Worm (Caenorhabditis elegans): ENCODE data around the gene nhr-10.

The nhr-10 gene

DNA sequence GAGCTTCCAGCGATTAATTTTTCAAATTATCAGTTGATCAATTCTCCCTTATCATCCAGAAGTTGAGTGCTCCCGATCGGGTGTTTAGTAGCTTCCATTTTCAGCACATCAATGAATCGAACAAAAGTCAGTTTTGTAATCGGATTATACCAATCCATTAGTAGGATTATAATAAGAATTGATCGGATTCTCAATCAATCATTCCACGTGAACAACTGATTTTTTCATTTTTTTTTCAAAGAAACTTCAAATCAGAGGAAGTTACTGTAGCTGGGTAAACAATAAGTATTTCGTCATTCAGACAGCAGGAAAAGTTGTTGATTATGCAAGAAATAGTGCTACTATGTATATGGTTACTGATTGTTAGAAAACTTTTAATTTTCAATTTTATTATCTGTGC is 8.4 kb downstream of the nhr-10 start:
- no peak for TF ChIP-seq ces-1 (GFP tag; optimal IDR thresholded peaks at IDR 0.05)
- TF ChIP-seq drap-1 (GFP tag; optimal IDR thresholded peaks at IDR 0.05): no peak
- no peak for TF ChIP-seq M03D4.4 (tag; optimal IDR thresholded peaks at IDR 0.05)
- no peak for TF ChIP-seq ceh-83 (GFP tag; optimal IDR thresholded peaks at IDR 0.05)
- TF ChIP-seq ztf-11 (tag; optimal IDR thresholded peaks at IDR 0.05): no peak
- no peak for TF ChIP-seq bed-3 (GFP tag; optimal IDR thresholded peaks at IDR 0.05)
- no peak for TF ChIP-seq nhr-237 (tag; optimal IDR thresholded peaks at IDR 0.05)
- no peak for TF ChIP-seq mls-2 (tag; optimal IDR thresholded peaks at IDR 0.05)
- TF ChIP-seq nhr-28 (tag; optimal IDR thresholded peaks at IDR 0.05): no peak
- TF ChIP-seq tbx-8 (GFP tag; optimal IDR thresholded peaks at IDR 0.05): no peak
- no peak for TF ChIP-seq lin-13 (tag; optimal IDR thresholded peaks at IDR 0.05)
- TF ChIP-seq unc-39 (tag; optimal IDR thresholded peaks at IDR 0.05): no peak

ce11 chrIII:7103940-7104440 is 11.2 kb downstream of the nhr-10 start, which contains the start of gene cpg-2:
TSS of gene cpg-2 (minus strand) at chrIII:7103990.
- TF ChIP-seq ztf-11 (tag; optimal IDR thresholded peaks at IDR 0.05) (no peak), ceh-39 (tag; optimal IDR thresholded peaks at IDR 0.05) (no peak)

ce11 chrIII:7101814-7102477 is 13.3 kb downstream of the nhr-10 start:
- TF ChIP-seq unc-62 (GFP tag; optimal IDR thresholded peaks at IDR 0.05) (no peak), M03D4.4 (tag; optimal IDR thresholded peaks at IDR 0.05) (no peak), lin-13 (tag; optimal IDR thresholded peaks at IDR 0.05) (no peak), ces-1 (GFP tag; optimal IDR thresholded peaks at IDR 0.05) (no peak), mep-1 (tag; optimal IDR thresholded peaks at IDR 0.05) (no peak), nhr-76 (tag; optimal IDR thresholded peaks at IDR 0.05) (no peak)

- TF ChIP-seq unc-120 (tag; optimal IDR thresholded peaks at IDR 0.05; ENCODE audit: poor library complexity, severe bottlenecking) (no peak), sem-2 (GFP tag; optimal IDR thresholded peaks at IDR 0.05) (no peak), ztf-11 (tag; optimal IDR thresholded peaks at IDR 0.05) (no peak), zip-8 (tag; optimal IDR thresholded peaks at IDR 0.05) (no peak)
These were observed 15.2 kb downstream of the nhr-10 start, which contains the start of gene ZK418.11 for ce11 chrIII:7100001-7100400. TSS of gene ZK418.11 (plus strand) at chrIII:7100289.

ce11 chrIII:7096481-7096880 is 18.8 kb downstream of the nhr-10 start:
- no peak for TF ChIP-seq flh-1 (GFP tag; optimal IDR thresholded peaks at IDR 0.05)

- no peak for TF ChIP-seq unc-62 (GFP tag; optimal IDR thresholded peaks at IDR 0.05)
- no peak for TF ChIP-seq drap-1 (GFP tag; optimal IDR thresholded peaks at IDR 0.05)
- no peak for TF ChIP-seq M03D4.4 (tag; optimal IDR thresholded peaks at IDR 0.05)
- no peak for TF ChIP-seq nhr-12 (tag; optimal IDR thresholded peaks at IDR 0.05)
- no peak for TF ChIP-seq ham-2 (GFP tag; optimal IDR thresholded peaks at IDR 0.05)
- no peak for TF ChIP-seq mls-2 (tag; optimal IDR thresholded peaks at IDR 0.05)
- no peak for TF ChIP-seq nhr-76 (tag; optimal IDR thresholded peaks at IDR 0.05)
- no peak for TF ChIP-seq ztf-11 (tag; optimal IDR thresholded peaks at IDR 0.05)
- TF ChIP-seq elt-1 (tag; optimal IDR thresholded peaks at IDR 0.05; ENCODE audit: borderline replicate concordance, insufficient read depth): no peak
- no peak for TF ChIP-seq elt-3 (tag; optimal IDR thresholded peaks at IDR 0.05)
- TF ChIP-seq zip-8 (tag; optimal IDR thresholded peaks at IDR 0.05): no peak
These were observed 20.1 kb downstream of the nhr-10 start, which contains the start of gene nhr-9 for ce11 chrIII:7095156-7095555. TSS of gene nhr-9 (plus strand) at chrIII:7095462.

DNA sequence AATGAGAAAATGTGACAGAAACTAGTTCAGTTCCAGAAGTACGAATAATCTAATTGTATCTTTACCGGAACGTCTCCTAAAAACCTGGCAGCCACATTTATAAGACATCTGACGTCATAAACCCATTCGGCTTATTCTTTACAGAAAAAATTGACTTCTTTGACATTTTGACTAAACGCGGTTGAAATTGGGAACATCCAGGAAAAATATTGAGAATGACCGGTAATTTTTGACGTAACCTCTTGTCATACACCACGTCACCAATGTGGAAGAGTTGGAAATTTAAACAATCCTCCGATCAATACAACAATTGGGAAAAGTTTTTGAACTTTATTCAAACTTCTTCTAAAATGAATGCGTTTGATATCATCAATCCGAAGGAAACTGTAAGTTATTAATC is 24.2 kb downstream of the nhr-10 start, which contains the start of gene ZK418.2:
TSS of gene ZK418.2 (plus strand) at position 301 of the 400 bp plus-strand sequence.
- no peak for TF ChIP-seq unc-39 (tag; optimal IDR thresholded peaks at IDR 0.05)
- TF ChIP-seq elt-3 (tag; optimal IDR thresholded peaks at IDR 0.05): no peak
- TF ChIP-seq nhr-76 (tag; optimal IDR thresholded peaks at IDR 0.05): no peak
- no peak for TF ChIP-seq snpc-4 (tag; optimal IDR thresholded peaks at IDR 0.05)
- TF ChIP-seq elt-1 (tag; optimal IDR thresholded peaks at IDR 0.05; ENCODE audit: borderline replicate concordance, insufficient read depth): no peak
- no peak for TF ChIP-seq lin-13 (tag; optimal IDR thresholded peaks at IDR 0.05)
